Worm (Caenorhabditis elegans) whole organism, early embryonic: ENCODE measurements around the gene K02E10.5.

ENCODE experiments used
- B0310.2 ChIP-seq: sonication (generic microtip); optimal IDR thresholded peaks from 2 replicates; lab custom pipeline; 2016; ENCODE audit warnings: mild to moderate bottlenecking, missing genetic modification characterization, missing compliant biosample characterization
- F13C5.2 ChIP-seq: sonication (generic microtip); optimal IDR thresholded peaks from 2 replicates; lab custom pipeline; 2017; ENCODE audit warnings: mild to moderate bottlenecking, missing genetic modification characterization, inconsistent platforms, missing compliant biosample characterization
- aly-1 ChIP-seq: sonication (generic microtip); optimal IDR thresholded peaks from 2 replicates; lab custom pipeline; 2016; ENCODE audit warnings: missing genetic modification characterization, missing compliant biosample characterization
- ama-1 ChIP-seq: fragments of 150-350 bp; optimal IDR thresholded peaks from 2 replicates; lab custom pipeline; 2014
- ceh-13 ChIP-seq: fragments of 200-800 bp; sonication (Bioruptor generic); optimal IDR thresholded peaks from 2 replicates; lab custom pipeline; 2018; ENCODE audit warnings: mild to moderate bottlenecking, missing genetic modification characterization, missing compliant biosample characterization
- ceh-36 ChIP-seq: sonication (generic microtip); optimal IDR thresholded peaks from 2 replicates; lab custom pipeline; 2016; ENCODE audit warnings: missing genetic modification characterization, inconsistent platforms, missing compliant biosample characterization
- ets-7 ChIP-seq: sonication (generic microtip); optimal IDR thresholded peaks from 2 replicates; lab custom pipeline; 2016; ENCODE audit warnings: missing genotype, missing genetic modification characterization, missing compliant biosample characterization
- flt-1 ChIP-seq: fragments of 200-800 bp; sonication (Bioruptor generic); IDR thresholded peaks from 2 replicates; pipeline ENCODE4 v1.3.6; 2022; ENCODE audit warnings: missing genetic modification characterization, missing compliant biosample characterization
- hmbx-1 ChIP-seq: sonication (generic microtip); optimal IDR thresholded peaks from 2 replicates; lab custom pipeline; 2016; ENCODE audit warnings: mild to moderate bottlenecking, missing genetic modification characterization, missing compliant biosample characterization
- hmg-4 ChIP-seq: fragments of 200-800 bp; sonication (Bioruptor generic); optimal IDR thresholded peaks from 2 replicates; lab custom pipeline; 2018; ENCODE audit warnings: mild to moderate bottlenecking, missing genetic modification characterization, missing compliant biosample characterization
- hnd-1 ChIP-seq: sonication (generic microtip); optimal IDR thresholded peaks from 2 replicates; lab custom pipeline; 2016; ENCODE audit warnings: missing genetic modification characterization, missing compliant biosample characterization
- pes-1 ChIP-seq: fragments of 200-800 bp; sonication (Bioruptor generic); IDR thresholded peaks from 2 replicates; pipeline ENCODE4 v1.3.6; 2022; ENCODE audit warnings: missing genetic modification reagents, missing genetic modification characterization, missing compliant biosample characterization
- scrt-1 ChIP-seq: fragments of 200-800 bp; sonication (Bioruptor generic); IDR thresholded peaks from 2 replicates; pipeline ENCODE4 v1.3.6; 2022; ENCODE audit warnings: missing genetic modification characterization, missing compliant biosample characterization
- sea-1 ChIP-seq: fragments of 200-800 bp; sonication (Bioruptor generic); conservative IDR thresholded peaks from 2 replicates; pipeline ENCODE4 v1.3.6; 2022; ENCODE audit warnings: missing genetic modification characterization, missing compliant biosample characterization
- tbx-11 ChIP-seq: fragments of 200-800 bp; sonication (Bioruptor generic); IDR thresholded peaks from 2 replicates; pipeline ENCODE4 v1.3.6; 2022; ENCODE audit warnings: missing genetic modification characterization, missing compliant biosample characterization
- tbx-37 ChIP-seq: fragments of 200-800 bp; sonication (Bioruptor generic); conservative IDR thresholded peaks from 2 replicates; pipeline ENCODE4 v1.3.6; 2022; ENCODE audit warnings: missing genetic modification reagents, missing genetic modification characterization, missing compliant biosample characterization
- tra-4 ChIP-seq: sonication (generic microtip); optimal IDR thresholded peaks from 2 replicates; lab custom pipeline; 2017; ENCODE audit warnings: missing genetic modification characterization, missing compliant biosample characterization

The K02E10.5 gene

DNA sequence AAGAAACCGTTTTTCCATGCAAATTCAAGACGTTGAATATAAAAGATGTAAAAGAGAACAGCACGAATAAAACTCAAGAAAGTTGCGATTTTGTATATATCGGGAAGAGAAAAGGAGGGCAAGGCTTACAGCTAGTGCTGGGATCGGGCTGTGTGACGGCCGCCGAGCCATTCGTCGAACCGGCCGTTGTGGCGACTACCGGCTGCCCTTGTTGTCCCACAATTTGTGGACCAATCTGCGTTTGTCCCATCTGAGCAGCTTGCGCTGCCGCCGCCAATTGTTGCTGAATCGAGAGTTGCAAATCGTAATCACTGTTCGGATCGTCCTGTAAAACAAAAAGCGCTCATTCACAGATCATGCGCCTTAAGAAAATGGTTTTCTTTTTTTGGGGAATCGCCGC, 31.5 kb downstream of the K02E10.5 start:
- TF ChIP-seq pes-1 (GFP tag; lab: Robert Waterston, UW) (no peak), B0310.2 (tag; lab: Kevin White, UChicago) (peak; percentile 10)

- no peak for TF ChIP-seq F13C5.2 (tag; lab: Kevin White, UChicago)
- TF ChIP-seq pes-1 (GFP tag; lab: Robert Waterston, UW): no peak
- no peak for TF ChIP-seq tbx-37 (GFP tag; lab: Robert Waterston, UW)
- TF ChIP-seq flt-1: no peak
- no peak for TF ChIP-seq sea-1 (GFP tag; lab: Robert Waterston, UW)
- TF ChIP-seq hnd-1 (tag; lab: Kevin White, UChicago): no peak
- no peak for TF ChIP-seq hmg-4 (GFP tag; lab: Kevin White, UChicago)
- TF ChIP-seq aly-1 (tag; lab: Kevin White, UChicago): no peak
- TF ChIP-seq B0310.2 (tag; lab: Kevin White, UChicago): no peak
- no peak for TF ChIP-seq tra-4 (tag; lab: Kevin White, UChicago)
- TF ChIP-seq tbx-11: no peak
- TF ChIP-seq scrt-1: no peak
- no peak for TF ChIP-seq ama-1
- TF ChIP-seq ceh-36 (tag; lab: Kevin White, UChicago): no peak
- no peak for TF ChIP-seq ets-7 (tag; lab: Kevin White, UChicago)
- TF ChIP-seq hmbx-1 (tag; lab: Kevin White, UChicago): no peak
- TF ChIP-seq ceh-13 (GFP tag; lab: Kevin White, UChicago): no peak
Measured at ce11 chrX:2446185-2446584, 32.5 kb downstream of the K02E10.5 start.

DNA sequence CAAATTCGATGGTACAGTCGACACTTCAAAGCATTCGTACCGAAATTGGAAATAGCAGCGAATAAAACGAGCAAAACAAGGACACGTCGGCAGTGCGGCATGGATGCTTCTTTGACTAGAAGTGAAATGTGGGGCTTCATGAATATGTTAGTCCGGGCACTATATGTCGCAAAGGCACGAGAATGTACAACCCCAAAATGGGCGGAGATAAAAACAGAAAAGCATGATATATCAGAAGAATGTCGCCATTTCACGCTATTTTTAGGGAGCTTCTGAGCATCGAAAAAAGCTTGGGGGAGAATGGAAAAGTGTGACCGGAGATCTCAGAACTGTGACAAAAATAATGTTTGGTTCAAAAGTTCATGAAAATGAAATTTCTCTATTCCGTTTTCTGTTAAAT, 35.4 kb downstream of the K02E10.5 start, which contains the start of gene T07D1.3:
Gene T07D1.3, minus strand, starts transcription at position 101 of the 400 bp plus-strand sequence.
- TF ChIP-seq hnd-1 (tag; lab: Kevin White, UChicago) (no peak), flt-1 (no peak), F13C5.2 (tag; lab: Kevin White, UChicago) (no peak), scrt-1 (no peak), aly-1 (tag; lab: Kevin White, UChicago) (no peak), sea-1 (GFP tag; lab: Robert Waterston, UW) (no peak)

- TF ChIP-seq ets-7 (tag; lab: Kevin White, UChicago) (no peak), ceh-36 (tag; lab: Kevin White, UChicago) (no peak), flt-1 (no peak), aly-1 (tag; lab: Kevin White, UChicago) (no peak), tbx-11 (no peak), hnd-1 (tag; lab: Kevin White, UChicago) (no peak), tbx-37 (GFP tag; lab: Robert Waterston, UW) (no peak), F13C5.2 (tag; lab: Kevin White, UChicago) (no peak), scrt-1 (no peak), ceh-13 (GFP tag; lab: Kevin White, UChicago) (no peak), sea-1 (GFP tag; lab: Robert Waterston, UW) (no peak), pes-1 (GFP tag; lab: Robert Waterston, UW) (no peak), hmg-4 (GFP tag; lab: Kevin White, UChicago) (no peak), tra-4 (tag; lab: Kevin White, UChicago) (no peak), ama-1 (no peak), B0310.2 (tag; lab: Kevin White, UChicago) (no peak)
Measured at ce11 chrX:2441163-2441562, 37.6 kb downstream of the K02E10.5 start.

DNA sequence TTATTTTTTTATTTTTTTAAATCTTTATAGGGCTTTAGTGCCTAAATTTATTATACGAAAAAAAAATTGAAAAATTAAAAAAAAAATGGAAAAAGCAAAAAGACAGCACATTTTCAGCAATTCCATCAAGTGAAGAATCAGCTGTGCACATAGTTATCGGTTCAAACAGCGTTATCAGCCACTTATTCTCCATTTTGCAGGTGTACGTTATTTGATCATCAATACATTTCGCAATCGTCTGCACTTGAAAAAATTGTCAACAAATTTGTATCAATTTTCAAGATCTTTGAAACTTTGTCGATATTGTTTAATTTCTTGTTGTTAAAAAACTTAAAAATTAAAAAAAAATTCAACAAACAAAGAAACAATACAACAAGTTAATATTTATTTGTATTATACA, 39.0 kb downstream of the K02E10.5 start:
- TF ChIP-seq flt-1 (no peak), scrt-1 (no peak)

- TF ChIP-seq flt-1 (no peak), ceh-13 (GFP tag; lab: Kevin White, UChicago) (no peak), hmbx-1 (tag; lab: Kevin White, UChicago) (no peak)
Measured at ce11 chrX:2439309-2439708, 39.4 kb downstream of the K02E10.5 start.

ce11 chrX:2438857-2439256, 39.9 kb downstream of the K02E10.5 start, which contains the start of gene gid-2:
TSS of gene gid-2 (minus strand) at chrX:2438957.
- no peak for TF ChIP-seq aly-1 (tag; lab: Kevin White, UChicago)
- no peak for TF ChIP-seq flt-1
- TF ChIP-seq hnd-1 (tag; lab: Kevin White, UChicago): no peak
- TF ChIP-seq ceh-13 (GFP tag; lab: Kevin White, UChicago): no peak
- TF ChIP-seq hmg-4 (GFP tag; lab: Kevin White, UChicago): no peak
- TF ChIP-seq tbx-37 (GFP tag; lab: Robert Waterston, UW): no peak

DNA sequence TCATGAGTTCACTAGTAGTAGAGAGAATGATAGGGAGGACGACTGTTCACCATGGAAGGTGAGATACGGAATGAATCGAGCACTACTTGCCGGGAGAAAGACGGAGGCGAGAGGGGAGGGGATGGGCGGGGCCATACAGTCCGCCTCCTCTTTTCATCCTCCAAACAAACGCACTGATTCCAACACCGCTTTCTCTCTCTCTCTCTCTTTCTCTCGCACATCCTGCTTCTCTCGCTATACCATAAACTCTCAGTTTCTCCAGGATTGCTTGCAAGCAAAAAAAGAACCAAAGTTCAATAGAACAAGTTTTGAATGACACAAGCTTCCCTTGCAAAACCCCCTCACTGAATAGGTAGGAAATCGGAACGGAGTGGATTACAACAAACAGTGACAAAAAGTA, 43.4 kb downstream of the K02E10.5 start:
- TF ChIP-seq pes-1 (GFP tag; lab: Robert Waterston, UW): no peak
- no peak for TF ChIP-seq ceh-36 (tag; lab: Kevin White, UChicago)
- TF ChIP-seq sea-1 (GFP tag; lab: Robert Waterston, UW): no peak
- TF ChIP-seq hnd-1 (tag; lab: Kevin White, UChicago): no peak
- TF ChIP-seq ceh-13 (GFP tag; lab: Kevin White, UChicago): no peak
- no peak for TF ChIP-seq hmbx-1 (tag; lab: Kevin White, UChicago)
- no peak for TF ChIP-seq aly-1 (tag; lab: Kevin White, UChicago)
- TF ChIP-seq tbx-37 (GFP tag; lab: Robert Waterston, UW): no peak
- TF ChIP-seq hmg-4 (GFP tag; lab: Kevin White, UChicago): no peak
- no peak for TF ChIP-seq tbx-11
- TF ChIP-seq ama-1: no peak

DNA sequence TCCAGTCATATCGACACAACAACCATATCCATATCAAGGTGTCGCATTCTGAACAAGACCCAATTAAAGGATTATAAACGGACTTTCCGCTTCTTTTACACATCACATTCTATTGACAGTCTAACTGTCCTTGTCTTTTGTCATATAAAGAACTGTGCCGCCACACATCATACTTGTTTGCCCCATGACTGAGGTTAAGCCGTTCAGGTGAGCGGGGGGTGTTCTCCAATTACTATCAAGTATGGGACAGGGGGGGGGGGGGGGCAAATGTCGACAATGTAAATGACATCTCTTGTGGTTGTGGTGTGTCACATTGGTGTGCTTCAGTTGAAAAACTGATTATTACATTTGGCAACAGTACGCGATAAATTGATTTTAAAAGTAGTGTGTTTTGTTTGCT, 44.9 kb downstream of the K02E10.5 start:
- TF ChIP-seq tbx-11: no peak
- peak; percentile 41 for TF ChIP-seq B0310.2 (tag; lab: Kevin White, UChicago)
